Worm (Caenorhabditis elegans) whole organism, L1 larva: ENCODE data around the gene ZK682.7.

ENCODE experiments used
- Y116A8C.19 ChIP-seq: sonication (generic microtip); optimal IDR thresholded peaks from 2 replicates; lab custom pipeline; 2016; ENCODE audit warnings: missing compliant biosample characterization, missing genetic modification characterization, borderline replicate concordance
- alr-1 ChIP-seq: fragments of 200-800 bp; sonication (Bioruptor generic); optimal IDR thresholded peaks from 2 replicates; lab custom pipeline; 2018; ENCODE audit warnings: borderline replicate concordance, mild to moderate bottlenecking, missing genetic modification characterization, missing compliant biosample characterization
- blmp-1 ChIP-seq: fragments of 150-350 bp; optimal IDR thresholded peaks from 2 replicates; lab custom pipeline; 2014; ENCODE audit warnings: missing biosample characterization, missing genetic modification characterization
- ceh-82 ChIP-seq, 3 experiments: fragments of 150-350 bp in 1 of 3; sonication (generic microtip) in 2 of 3; optimal IDR thresholded peaks; 2 replicates each; lab custom pipeline; 2014 to 2017; ENCODE audit warnings: missing biosample characterization in 3 of 3, missing genetic modification characterization in 3 of 3
- ceh-88 ChIP-seq: fragments of 200-800 bp; sonication (Bioruptor generic); IDR thresholded peaks from 2 replicates; pipeline ENCODE4 v1.3.6; 2022; ENCODE audit warnings: missing genetic modification characterization, missing compliant biosample characterization
- ceh-90 ChIP-seq: sonication (generic microtip); optimal IDR thresholded peaks from 2 replicates; lab custom pipeline; 2016; ENCODE audit warnings: missing genetic modification characterization, missing compliant biosample characterization
- dpl-1 ChIP-seq, 3 experiments: fragments of 150-350 bp in 2 of 3; sonication (generic microtip) in 1 of 3; optimal IDR thresholded peaks; 2 replicates each; lab custom pipeline; 2014 to 2017; ENCODE audit warnings: missing biosample characterization in 3 of 3, missing genetic modification characterization in 3 of 3, missing genetic modification reagents in 3 of 3
- dsc-1 ChIP-seq: sonication (generic microtip); optimal IDR thresholded peaks from 2 replicates; lab custom pipeline; 2016; ENCODE audit warnings: mild to moderate bottlenecking, missing genetic modification characterization, missing compliant biosample characterization
- efl-3 ChIP-seq: fragments of 200-800 bp; sonication (Bioruptor generic); optimal IDR thresholded peaks from 2 replicates; lab custom pipeline; 2018; ENCODE audit warnings: mild to moderate bottlenecking, missing genetic modification characterization, missing compliant biosample characterization
- egl-13 ChIP-seq: sonication (generic microtip); optimal IDR thresholded peaks from 2 replicates; lab custom pipeline; 2016; ENCODE audit warnings: missing genotype, missing genetic modification reagents, missing genetic modification characterization, missing compliant biosample characterization
- elt-3 ChIP-seq, 6 experiments: fragments of 150-350 bp in 1 of 6; sonication (generic microtip); optimal IDR thresholded peaks; 2 replicates each; lab custom pipeline; 2017 to 2018; ENCODE audit warnings: missing biosample characterization in 6 of 6, missing genetic modification characterization in 6 of 6, inconsistent platforms in 1 of 6
- fkh-10 ChIP-seq: sonication (generic microtip); optimal IDR thresholded peaks from 2 replicates; lab custom pipeline; 2017; ENCODE audit warnings: missing biosample characterization, missing genetic modification reagents, missing genetic modification characterization
- fkh-4 ChIP-seq: sonication (generic microtip); optimal IDR thresholded peaks from 2 replicates; lab custom pipeline; 2016; ENCODE audit warnings: missing compliant biosample characterization, missing genetic modification characterization, borderline replicate concordance
- fkh-8 ChIP-seq: sonication (generic microtip); optimal IDR thresholded peaks from 2 replicates; lab custom pipeline; 2016; ENCODE audit warnings: mild to moderate bottlenecking, missing genetic modification characterization, missing compliant biosample characterization
- fos-1 ChIP-seq: fragments of 150-350 bp; optimal IDR thresholded peaks from 2 replicates; lab custom pipeline; 2014; ENCODE audit warnings: missing biosample characterization, missing genetic modification characterization
- grh-1 ChIP-seq: fragments of 200-800 bp; sonication (Bioruptor generic); IDR thresholded peaks from 2 replicates; pipeline ENCODE4 v1.3.6; 2022; ENCODE audit warnings: missing genetic modification reagents, missing genetic modification characterization, missing compliant biosample characterization
- irx-1 ChIP-seq: sonication (generic microtip); optimal IDR thresholded peaks from 2 replicates; lab custom pipeline; 2016; ENCODE audit warnings: missing genetic modification characterization, missing compliant biosample characterization
- isw-1 ChIP-seq: fragments of 200-800 bp; sonication (Bioruptor generic); IDR thresholded peaks from 2 replicates; pipeline ENCODE4 v1.3.6; 2022; ENCODE audit warnings: missing genetic modification characterization, missing compliant biosample characterization
- jun-1 ChIP-seq: fragments of 150-350 bp; optimal IDR thresholded peaks from 2 replicates; lab custom pipeline; 2014; ENCODE audit warnings: missing biosample characterization, missing genetic modification reagents, missing genetic modification characterization
- lin-14 ChIP-seq: fragments of 200-800 bp; sonication (Bioruptor generic); optimal IDR thresholded peaks from 2 replicates; lab custom pipeline; 2018; ENCODE audit warnings: mild to moderate bottlenecking, missing genetic modification characterization, moderate library complexity, missing compliant biosample characterization
- lin-35 ChIP-seq, 2 experiments: fragments of 150-350 bp; optimal IDR thresholded peaks; 2 replicates each; lab custom pipeline; 2014; ENCODE audit warnings: missing biosample characterization in 2 of 2, missing genetic modification characterization in 2 of 2, missing genetic modification reagents in 2 of 2
- lin-39 ChIP-seq: fragments of 150-350 bp; optimal IDR thresholded peaks from 2 replicates; lab custom pipeline; 2014; ENCODE audit warnings: missing biosample characterization, missing genetic modification reagents, missing genetic modification characterization
- lir-3 ChIP-seq: sonication (generic microtip); optimal IDR thresholded peaks from 2 replicates; lab custom pipeline; 2016; ENCODE audit warnings: mild to moderate bottlenecking, missing genetic modification characterization, moderate library complexity, missing compliant biosample characterization; ENCODE audit not compliant: poor library complexity
- lsy-2 ChIP-seq, 2 experiments: fragments of 150-350 bp; optimal IDR thresholded peaks; 2 replicates each; lab custom pipeline; 2014; ENCODE audit warnings: missing biosample characterization in 2 of 2, missing genetic modification characterization in 2 of 2
- mab-9 ChIP-seq: fragments of 200-800 bp; sonication (Bioruptor generic); IDR thresholded peaks from 2 replicates; pipeline ENCODE4 v1.3.6; 2022; ENCODE audit warnings: missing genetic modification reagents, missing genetic modification characterization, missing compliant biosample characterization
- mep-1 ChIP-seq: fragments of 150-350 bp; optimal IDR thresholded peaks from 2 replicates; lab custom pipeline; 2014; ENCODE audit warnings: missing biosample characterization, missing genetic modification characterization
- nhr-12 ChIP-seq: sonication (generic microtip); optimal IDR thresholded peaks from 2 replicates; lab custom pipeline; 2017; ENCODE audit warnings: missing biosample characterization, missing genetic modification characterization
- nhr-237 ChIP-seq: fragments of 150-350 bp; optimal IDR thresholded peaks from 2 replicates; lab custom pipeline; 2014; ENCODE audit warnings: missing biosample characterization, missing genetic modification characterization
- nhr-28 ChIP-seq: fragments of 150-350 bp; optimal IDR thresholded peaks from 2 replicates; lab custom pipeline; 2014; ENCODE audit warnings: missing biosample characterization, missing genetic modification characterization
- nhr-47 ChIP-seq: sonication (generic microtip); optimal IDR thresholded peaks from 2 replicates; lab custom pipeline; 2016; ENCODE audit warnings: mild to moderate bottlenecking, missing genetic modification characterization, moderate library complexity, missing compliant biosample characterization
- nhr-71 ChIP-seq: sonication (generic microtip); optimal IDR thresholded peaks from 2 replicates; lab custom pipeline; 2016; ENCODE audit warnings: mild to moderate bottlenecking, missing genetic modification characterization, moderate library complexity, missing compliant biosample characterization
- nhr-76 ChIP-seq: sonication (generic microtip); optimal IDR thresholded peaks from 2 replicates; lab custom pipeline; 2017; ENCODE audit warnings: missing biosample characterization, missing genetic modification characterization
- nhr-77 ChIP-seq: fragments of 150-350 bp; optimal IDR thresholded peaks from 2 replicates; lab custom pipeline; 2014; ENCODE audit warnings: missing biosample characterization, missing genetic modification characterization
- nhr-84 ChIP-seq: sonication (generic microtip); optimal IDR thresholded peaks from 2 replicates; lab custom pipeline; 2017; ENCODE audit warnings: missing biosample characterization, missing genetic modification characterization
- nhr-85 ChIP-seq: sonication (generic microtip); peaks from one replicate; lab custom pipeline; 2016; ENCODE audit warnings: missing genetic modification characterization, inconsistent platforms, missing compliant biosample characterization
- nhr-90 ChIP-seq: sonication (generic microtip); optimal IDR thresholded peaks from 2 replicates; lab custom pipeline; 2016; ENCODE audit warnings: mild to moderate bottlenecking, missing genetic modification characterization, missing compliant biosample characterization; ENCODE audit not compliant: poor library complexity
- pag-3 ChIP-seq: sonication (generic microtip); optimal IDR thresholded peaks from 2 replicates; lab custom pipeline; 2017; ENCODE audit warnings: missing genetic modification characterization, mild to moderate bottlenecking, missing compliant biosample characterization, antibody characterized with exemption, borderline replicate concordance; ENCODE audit not compliant: insufficient read depth
- rnt-1 ChIP-seq: sonication (generic microtip); optimal IDR thresholded peaks from 2 replicates; lab custom pipeline; 2016; ENCODE audit warnings: mild to moderate bottlenecking, missing genetic modification characterization, moderate library complexity, missing compliant biosample characterization
- skn-1 ChIP-seq: fragments of 150-350 bp; optimal IDR thresholded peaks from 2 replicates; lab custom pipeline; 2014; ENCODE audit warnings: missing biosample characterization, missing genetic modification characterization
- snu-23 ChIP-seq: sonication (generic microtip); optimal IDR thresholded peaks from 2 replicates; lab custom pipeline; 2016; ENCODE audit warnings: missing genetic modification characterization, missing compliant biosample characterization
- sox-4 ChIP-seq: sonication (generic microtip); optimal IDR thresholded peaks from 2 replicates; lab custom pipeline; 2016; ENCODE audit warnings: missing genetic modification characterization, missing compliant biosample characterization
- sup-37 ChIP-seq: fragments of 200-800 bp; sonication (Bioruptor generic); optimal IDR thresholded peaks from 2 replicates; lab custom pipeline; 2018; ENCODE audit warnings: mild to moderate bottlenecking, missing genetic modification characterization, missing compliant biosample characterization
- swsn-7 ChIP-seq: sonication (generic microtip); optimal IDR thresholded peaks from 2 replicates; lab custom pipeline; 2016; ENCODE audit warnings: missing genetic modification characterization, missing compliant biosample characterization
- tlp-1 ChIP-seq: fragments of 150-350 bp; optimal IDR thresholded peaks from 2 replicates; lab custom pipeline; 2014; ENCODE audit warnings: missing biosample characterization, missing genetic modification characterization
- unc-130 ChIP-seq: fragments of 150-350 bp; optimal IDR thresholded peaks from 2 replicates; lab custom pipeline; 2017; ENCODE audit warnings: missing biosample characterization, missing genetic modification characterization, inconsistent platforms
- unc-30 ChIP-seq: sonication (generic microtip); optimal IDR thresholded peaks from 2 replicates; lab custom pipeline; 2017; ENCODE audit warnings: missing biosample characterization, missing genetic modification characterization
- unc-86 ChIP-seq: sonication (generic microtip); optimal IDR thresholded peaks from 2 replicates; lab custom pipeline; 2016; ENCODE audit warnings: missing genetic modification characterization, missing compliant biosample characterization
- vab-15 ChIP-seq: sonication (generic microtip); optimal IDR thresholded peaks from 2 replicates; lab custom pipeline; 2017; ENCODE audit warnings: missing genotype, mild to moderate bottlenecking, missing genetic modification characterization, missing compliant biosample characterization
- xbp-1 ChIP-seq: sonication (generic microtip); optimal IDR thresholded peaks from 2 replicates; lab custom pipeline; 2016; ENCODE audit warnings: missing genetic modification characterization, missing compliant biosample characterization
- zag-1 ChIP-seq: fragments of 150-350 bp; optimal IDR thresholded peaks from 2 replicates; lab custom pipeline; 2014; ENCODE audit warnings: missing biosample characterization, missing genetic modification characterization
- ztf-11 ChIP-seq, 2 experiments: sonication (generic microtip); optimal IDR thresholded peaks; 2 replicates each; lab custom pipeline; 2016 to 2017; ENCODE audit warnings: missing genetic modification characterization in 2 of 2, missing biosample characterization in 1 of 2, missing compliant biosample characterization in 1 of 2

The ZK682.7 gene

DNA sequence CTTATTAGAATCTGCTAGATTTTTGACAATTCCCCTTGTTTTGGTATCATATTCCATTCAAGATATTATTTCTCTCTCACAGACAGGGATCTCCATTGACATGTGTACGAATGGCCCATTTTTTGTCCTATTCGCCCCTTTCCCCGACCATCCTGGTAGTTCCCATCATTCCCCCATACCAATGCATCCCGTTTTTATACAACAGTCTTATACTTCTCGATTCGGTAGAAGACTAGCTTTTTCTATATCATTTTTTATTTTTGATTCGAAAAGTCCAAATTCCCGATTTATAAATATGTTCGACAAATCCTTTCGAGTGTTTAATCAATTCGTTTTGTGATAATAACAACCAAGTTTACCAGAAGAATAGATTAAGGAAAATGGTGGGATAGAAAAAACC lies 34.9 kb upstream of the ZK682.7 start:
- no peak for TF ChIP-seq nhr-84 (tag; lab: Kevin White, UChicago)
- TF ChIP-seq xbp-1 (tag; lab: Kevin White, UChicago), result no peak
- no peak for TF ChIP-seq sup-37
- TF ChIP-seq fkh-10 (GFP tag; lab: Kevin White, UChicago), result no peak
- no peak for TF ChIP-seq unc-130
- TF ChIP-seq mep-1 (tag; lab: Kevin White, UChicago), result no peak
- TF ChIP-seq nhr-47 (tag; lab: Kevin White, UChicago), result no peak
- no peak for TF ChIP-seq efl-3
- no peak for TF ChIP-seq ztf-11 (tag; optimal IDR thresholded peaks at IDR 0.05; lab: Kevin White, UChicago)
- TF ChIP-seq swsn-7 (tag; lab: Kevin White, UChicago), result no peak
- TF ChIP-seq egl-13 (tag; lab: Kevin White, UChicago), result no peak
- no peak for TF ChIP-seq snu-23 (GFP tag; lab: Kevin White, UChicago)
- TF ChIP-seq fkh-8 (tag; lab: Kevin White, UChicago), result no peak
- TF ChIP-seq nhr-12 (tag; lab: Kevin White, UChicago), result no peak
- no peak for TF ChIP-seq sox-4 (tag; lab: Kevin White, UChicago)
- no peak for TF ChIP-seq lin-39 (tag; lab: Kevin White, UChicago)
- no peak for TF ChIP-seq jun-1 (tag; lab: Kevin White, UChicago)
- no peak for TF ChIP-seq dsc-1 (tag; lab: Kevin White, UChicago)
- TF ChIP-seq isw-1, result no peak

ce11 chrV:9324167-9324566 lies 32.2 kb upstream of the ZK682.7 start:
- TF ChIP-seq ceh-88, result no peak
- no peak for TF ChIP-seq ceh-90 (tag; lab: Kevin White, UChicago)
- no peak for TF ChIP-seq egl-13 (tag; lab: Kevin White, UChicago)
- TF ChIP-seq nhr-85 (tag; lab: Kevin White, UChicago), result peak; percentile 56
- no peak for TF ChIP-seq irx-1
- no peak for TF ChIP-seq dpl-1 (GFP tag; optimal IDR thresholded peaks at IDR 0.05; lab: Kevin White, UChicago)
- no peak for TF ChIP-seq nhr-71 (tag; lab: Kevin White, UChicago)
- TF ChIP-seq nhr-28 (tag; lab: Kevin White, UChicago), result no peak
- no peak for TF ChIP-seq nhr-76 (tag; lab: Kevin White, UChicago)
- no peak for TF ChIP-seq jun-1 (tag; lab: Kevin White, UChicago)
- TF ChIP-seq zag-1 (tag; lab: Kevin White, UChicago), result no peak
- TF ChIP-seq fos-1 (tag; lab: Kevin White, UChicago), result no peak
- no peak for TF ChIP-seq nhr-12 (tag; lab: Kevin White, UChicago)
- peak; percentile 35 for TF ChIP-seq lin-14 (GFP tag; lab: Kevin White, UChicago)
- TF ChIP-seq vab-15 (tag; lab: Kevin White, UChicago), result no peak
- TF ChIP-seq Y116A8C.19, result no peak
- no peak for TF ChIP-seq lsy-2 (tag; optimal IDR thresholded peaks at IDR 0.05; lab: Kevin White, UChicago)
- no peak for TF ChIP-seq mab-9 (GFP tag; lab: Robert Waterston, UW)
- TF ChIP-seq pag-3 (tag; lab: Kevin White, UChicago), result no peak
- no peak for TF ChIP-seq unc-130
- TF ChIP-seq lin-35 (GFP tag; optimal IDR thresholded peaks at IDR 0.05; lab: Kevin White, UChicago), result peak in 1 of 2 experiments; percentile 11
- TF ChIP-seq tlp-1 (tag; lab: Kevin White, UChicago), result no peak
- no peak for TF ChIP-seq skn-1 (tag; lab: Kevin White, UChicago)
- no peak for TF ChIP-seq nhr-90 (tag; lab: Kevin White, UChicago)
- TF ChIP-seq nhr-77 (tag; lab: Kevin White, UChicago), result no peak
- TF ChIP-seq dsc-1 (tag; lab: Kevin White, UChicago), result no peak
- no peak for TF ChIP-seq unc-86 (tag; lab: Kevin White, UChicago)
- TF ChIP-seq mep-1 (tag; lab: Kevin White, UChicago), result peak; percentile 39
- TF ChIP-seq efl-3, result no peak
- no peak for TF ChIP-seq grh-1 (GFP tag; lab: Robert Waterston, UW)
- TF ChIP-seq alr-1 (tag; lab: Kevin White, UChicago), result no peak
- no peak for TF ChIP-seq ztf-11 (tag; optimal IDR thresholded peaks at IDR 0.05; lab: Kevin White, UChicago)
- TF ChIP-seq blmp-1 (tag; lab: Kevin White, UChicago), result peak; percentile 64
- no peak for TF ChIP-seq lir-3
- TF ChIP-seq unc-30 (tag; lab: Kevin White, UChicago), result no peak
- TF ChIP-seq nhr-237 (tag; lab: Kevin White, UChicago), result no peak
- TF ChIP-seq ceh-82 (tag; optimal IDR thresholded peaks at IDR 0.05; lab: Kevin White, UChicago), result no peak
- no peak for TF ChIP-seq rnt-1 (tag; lab: Kevin White, UChicago)
- TF ChIP-seq elt-3 (tag; optimal IDR thresholded peaks at IDR 0.05; lab: Kevin White, UChicago), result peak in 1 of 6 experiments; percentile 2
- no peak for TF ChIP-seq fkh-4 (tag; lab: Kevin White, UChicago)
